Fruit fly (Drosophila melanogaster): Measurements from ENCODE around the gene trus.

trus gene

DNA sequence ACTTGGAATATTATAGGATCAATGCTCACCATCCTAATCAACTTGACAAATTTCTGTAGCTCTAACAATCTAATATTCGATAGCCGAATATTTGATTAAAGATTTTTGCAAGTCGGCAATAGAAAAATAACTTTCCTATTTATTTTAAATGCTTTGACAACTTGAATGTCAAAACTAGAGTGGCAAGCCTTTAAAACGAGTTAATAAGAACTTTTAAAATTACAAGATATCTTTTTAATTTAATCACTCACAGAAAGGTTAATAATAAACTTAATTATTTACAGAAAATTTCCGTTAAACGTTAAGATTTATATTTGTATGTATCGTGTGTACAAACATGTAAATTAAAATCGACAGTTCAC, 17.4 kb upstream of the trus start, which contains the start of the genes CG17207 and CG46427:
TSS of gene CG17207 (minus strand) at position 101 of the 362 bp plus-strand sequence.
TSS of gene CG46427 (minus strand) at position 101 of the 362 bp plus-strand sequence.
- no peak for TF ChIP-seq pad (GFP tag; optimal IDR thresholded peaks at IDR 0.05)
- no peak for TF ChIP-seq Hr96 (GFP tag; optimal IDR thresholded peaks at IDR 0.05)
- TF ChIP-seq CG11617 (GFP tag; optimal IDR thresholded peaks at IDR 0.05) = no peak
- TF ChIP-seq toe (GFP tag; optimal IDR thresholded peaks at IDR 0.05) = no peak
- no peak for TF ChIP-seq CG12768 (GFP tag; optimal IDR thresholded peaks at IDR 0.05)
- TF ChIP-seq CG5204 (GFP tag; optimal IDR thresholded peaks at IDR 0.05) = no peak
- no peak for TF ChIP-seq kay (GFP tag; ENCODE audit: borderline replicate concordance)
- no peak for TF ChIP-seq cnc (optimal IDR thresholded peaks at IDR 0.05)
- TF ChIP-seq CG7045 (GFP tag; optimal IDR thresholded peaks at IDR 0.05) = no peak
- TF ChIP-seq Crg-1 (GFP tag; optimal IDR thresholded peaks at IDR 0.05) = no peak
- TF ChIP-seq Mnt (GFP tag; optimal IDR thresholded peaks at IDR 0.05) = no peak
- no peak for TF ChIP-seq Clk (GFP tag; optimal IDR thresholded peaks at IDR 0.05)

DNA sequence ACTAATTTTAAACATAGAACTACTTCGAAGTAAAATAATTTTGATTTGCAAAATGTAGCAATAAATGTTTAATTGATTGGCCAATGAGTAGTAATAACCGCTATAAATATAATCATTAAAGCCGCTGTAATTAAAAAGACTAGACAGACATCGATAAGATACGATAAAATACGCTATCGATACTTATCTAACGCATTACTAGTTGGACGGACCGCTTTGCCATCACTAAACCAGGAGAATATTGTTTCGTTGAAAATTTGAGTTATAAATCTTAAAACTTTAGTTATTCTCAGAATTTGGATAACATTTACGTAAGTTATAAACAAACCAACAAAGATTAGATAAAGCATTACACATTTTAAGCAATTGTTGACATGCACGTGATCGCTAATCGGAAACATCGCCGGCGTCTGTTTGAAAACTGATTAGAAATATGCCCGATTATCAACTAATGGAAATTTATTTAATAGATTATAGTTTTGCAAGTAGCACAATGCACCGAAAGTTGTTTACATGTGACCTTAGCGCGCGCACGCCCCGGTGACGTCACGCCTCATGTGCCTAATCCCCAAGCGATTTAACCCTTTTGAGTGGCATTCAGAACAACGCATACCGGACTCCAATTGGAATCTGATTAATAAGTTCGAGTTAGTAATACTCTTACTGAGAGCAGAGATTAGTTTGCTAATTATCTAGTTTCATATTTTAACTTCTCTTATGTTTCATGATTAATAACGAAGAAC, 16.8 kb upstream of the trus start, which contains the start of gene Desat1:
TSS of gene Desat1 (plus strand) at position 200 of the 743 bp plus-strand sequence.
- TF ChIP-seq bab1 (GFP tag; optimal IDR thresholded peaks at IDR 0.05) = peak; percentile 23
- no peak for TF ChIP-seq Clk (GFP tag; optimal IDR thresholded peaks at IDR 0.05)
- no peak for TF ChIP-seq kay (GFP tag; ENCODE audit: borderline replicate concordance)
- peak; percentile 6 for TF ChIP-seq CG33017 (tag; optimal IDR thresholded peaks at IDR 0.05)
- TF ChIP-seq cnc (optimal IDR thresholded peaks at IDR 0.05) = no peak
- TF ChIP-seq CG7045 (GFP tag; optimal IDR thresholded peaks at IDR 0.05) = no peak
- no peak for TF ChIP-seq CG1620 (GFP tag; optimal IDR thresholded peaks at IDR 0.05)
- TF ChIP-seq CG14711 (tag; optimal IDR thresholded peaks at IDR 0.05) = peak; percentile 18
- no peak for TF ChIP-seq CG12768 (GFP tag; optimal IDR thresholded peaks at IDR 0.05)
- no peak for TF ChIP-seq toe (GFP tag; optimal IDR thresholded peaks at IDR 0.05)
- peak; percentile 9 for TF ChIP-seq CG11617 (GFP tag; optimal IDR thresholded peaks at IDR 0.05)
- peak; percentile 36 for TF ChIP-seq Mnt (GFP tag; optimal IDR thresholded peaks at IDR 0.05)
- no peak for TF ChIP-seq tj (GFP tag; optimal IDR thresholded peaks at IDR 0.05)
- no peak for TF ChIP-seq CG5204 (GFP tag; optimal IDR thresholded peaks at IDR 0.05)
- TF ChIP-seq Crg-1 (GFP tag; optimal IDR thresholded peaks at IDR 0.05) = peak; percentile 47
- TF ChIP-seq Hr96 (GFP tag; optimal IDR thresholded peaks at IDR 0.05) = no peak
- peak; percentile 20 for TF ChIP-seq CG7101 (tag; optimal IDR thresholded peaks at IDR 0.05)
- no peak for TF ChIP-seq cic (GFP tag; optimal IDR thresholded peaks at IDR 0.05)
- TF ChIP-seq pad (GFP tag; optimal IDR thresholded peaks at IDR 0.05) = no peak
- TF ChIP-seq ovo (GFP tag; optimal IDR thresholded peaks at IDR 0.05) = no peak

DNA sequence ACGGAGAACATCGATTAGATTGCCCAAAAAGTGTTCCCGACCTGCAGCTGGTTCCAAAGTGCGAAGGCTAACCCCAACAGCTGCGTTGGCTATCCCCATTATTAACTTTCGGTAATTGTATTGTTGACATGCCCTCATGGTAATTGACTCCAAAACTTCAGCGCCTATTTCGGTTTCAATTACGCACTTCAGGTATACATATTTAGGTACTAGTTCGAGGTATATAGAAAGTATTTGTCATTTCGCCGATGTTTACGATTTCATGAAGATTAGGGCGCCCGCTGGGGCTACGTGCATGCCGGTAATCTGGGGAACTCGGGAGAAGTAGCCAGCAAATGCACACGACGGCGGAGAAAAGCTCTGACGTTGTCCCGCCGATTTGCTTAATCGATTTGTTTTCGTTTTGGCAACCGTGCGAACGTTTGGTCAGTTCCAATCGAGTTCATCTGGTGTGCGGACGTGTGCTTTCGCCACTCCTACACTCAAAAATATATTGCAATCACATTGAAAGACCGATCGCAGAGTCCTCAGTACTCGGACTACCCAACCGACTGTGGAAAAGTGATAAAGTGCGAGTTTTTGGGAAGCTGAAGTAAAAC, 15.3 kb upstream of the trus start:
- TF ChIP-seq CG33017 (tag; optimal IDR thresholded peaks at IDR 0.05) (peak; percentile 38), cnc (optimal IDR thresholded peaks at IDR 0.05) (no peak), Clk (GFP tag; optimal IDR thresholded peaks at IDR 0.05) (no peak), cic (GFP tag; optimal IDR thresholded peaks at IDR 0.05) (peak; percentile 58), CG5204 (GFP tag; optimal IDR thresholded peaks at IDR 0.05) (no peak), ovo (GFP tag; optimal IDR thresholded peaks at IDR 0.05) (no peak), tj (GFP tag; optimal IDR thresholded peaks at IDR 0.05) (peak; percentile 37), CG7101 (tag; optimal IDR thresholded peaks at IDR 0.05) (peak; percentile 45), Crg-1 (GFP tag; optimal IDR thresholded peaks at IDR 0.05) (no peak), CG12768 (GFP tag; optimal IDR thresholded peaks at IDR 0.05) (peak; percentile 79), pad (GFP tag; optimal IDR thresholded peaks at IDR 0.05) (peak; percentile 6), CG14711 (tag; optimal IDR thresholded peaks at IDR 0.05) (no peak), CG1620 (GFP tag; optimal IDR thresholded peaks at IDR 0.05) (no peak), CG11617 (GFP tag; optimal IDR thresholded peaks at IDR 0.05) (no peak), bab1 (GFP tag; optimal IDR thresholded peaks at IDR 0.05) (peak; percentile 29), toe (GFP tag; optimal IDR thresholded peaks at IDR 0.05) (no peak), Hr96 (GFP tag; optimal IDR thresholded peaks at IDR 0.05) (no peak), CG7045 (GFP tag; optimal IDR thresholded peaks at IDR 0.05) (no peak), Mnt (GFP tag; optimal IDR thresholded peaks at IDR 0.05) (peak; percentile 64), kay (GFP tag; ENCODE audit: borderline replicate concordance) (peak; percentile 53)

DNA sequence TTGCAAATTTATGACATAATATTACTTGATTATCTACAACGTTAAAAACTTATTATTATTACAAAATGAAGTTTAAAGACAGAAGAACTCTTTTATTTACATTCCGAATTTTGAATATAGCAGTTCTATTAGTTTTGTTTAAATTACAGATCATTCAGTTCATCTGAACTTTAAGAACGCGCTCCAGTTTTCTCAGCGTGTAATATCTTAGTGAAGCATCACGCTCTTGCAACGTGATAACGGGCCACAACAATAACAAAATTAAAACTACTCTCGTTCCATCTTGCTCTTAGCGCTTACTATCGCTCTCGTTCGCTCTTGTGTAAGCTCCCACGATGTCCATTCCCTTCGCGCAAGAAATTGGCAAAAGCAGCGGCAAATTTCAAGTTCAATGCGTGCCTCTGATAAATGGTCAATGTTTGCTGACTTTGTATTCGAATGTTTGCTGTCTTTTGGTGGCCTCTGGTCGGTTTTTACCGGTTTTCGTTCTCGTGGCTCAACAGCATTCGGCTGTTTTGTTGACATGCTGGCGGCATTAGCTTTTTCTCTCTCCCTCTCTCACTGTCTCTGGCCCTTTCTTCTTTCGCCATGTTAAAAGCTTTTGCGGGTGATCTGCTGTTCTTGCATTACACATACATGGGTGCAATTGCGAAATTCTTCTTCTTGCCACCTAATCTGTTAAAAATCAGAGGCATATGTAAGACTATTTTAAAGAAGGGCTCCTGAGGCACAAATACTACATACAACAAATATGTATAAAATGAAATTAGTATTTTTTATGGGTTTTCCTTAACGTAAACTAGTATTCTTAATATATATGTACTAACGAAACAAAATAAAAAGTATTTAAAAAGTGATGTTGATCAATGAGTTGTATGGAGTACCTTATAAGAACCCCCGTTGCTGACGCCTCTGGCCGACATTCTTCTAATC, 13.5 kb upstream of the trus start:
- TF ChIP-seq tj (GFP tag; optimal IDR thresholded peaks at IDR 0.05) (peak; percentile 83), cnc (optimal IDR thresholded peaks at IDR 0.05) (no peak), CG14711 (tag; optimal IDR thresholded peaks at IDR 0.05) (peak; percentile 81), toe (GFP tag; optimal IDR thresholded peaks at IDR 0.05) (peak; percentile 37), CG11617 (GFP tag; optimal IDR thresholded peaks at IDR 0.05) (peak; percentile 71), CG5204 (GFP tag; optimal IDR thresholded peaks at IDR 0.05) (no peak), pad (GFP tag; optimal IDR thresholded peaks at IDR 0.05) (peak; percentile 51), CG1620 (GFP tag; optimal IDR thresholded peaks at IDR 0.05) (peak; percentile 48), CG7045 (GFP tag; optimal IDR thresholded peaks at IDR 0.05) (peak; percentile 78), Clk (GFP tag; optimal IDR thresholded peaks at IDR 0.05) (no peak), cic (GFP tag; optimal IDR thresholded peaks at IDR 0.05) (no peak), kay (GFP tag; ENCODE audit: borderline replicate concordance) (peak; percentile 77), CG12768 (GFP tag; optimal IDR thresholded peaks at IDR 0.05) (no peak), Mnt (GFP tag; optimal IDR thresholded peaks at IDR 0.05) (peak; percentile 47), CG7101 (tag; optimal IDR thresholded peaks at IDR 0.05) (peak; percentile 85), Hr96 (GFP tag; optimal IDR thresholded peaks at IDR 0.05) (peak; percentile 65), CG33017 (tag; optimal IDR thresholded peaks at IDR 0.05) (peak; percentile 82), ovo (GFP tag; optimal IDR thresholded peaks at IDR 0.05) (peak; percentile 59), Crg-1 (GFP tag; optimal IDR thresholded peaks at IDR 0.05) (no peak), bab1 (GFP tag; optimal IDR thresholded peaks at IDR 0.05) (peak; percentile 85)

Measured in whole organism, adult.